Worm (Caenorhabditis elegans): ENCODE data around the gene nemp-1.

Gene nemp-1

ce11 chrIII:491090-491597 is 19.0 kb downstream of the nemp-1 start, which contains the start of gene unc-45 (continued):
- no peak for TF ChIP-seq ceh-88 (GFP tag; IDR thresholded peaks at IDR 0.05)
- TF ChIP-seq Y116A8C.19 (tag; optimal IDR thresholded peaks at IDR 0.05; ENCODE audit: borderline replicate concordance): no peak
- TF ChIP-seq nhr-84 (tag; optimal IDR thresholded peaks at IDR 0.05): no peak
- TF ChIP-seq efl-3 (GFP tag; optimal IDR thresholded peaks at IDR 0.05): no peak
- peak; percentile 68 for TF ChIP-seq snu-23 (GFP tag; optimal IDR thresholded peaks at IDR 0.05)
- no peak for TF ChIP-seq ces-1 (GFP tag; optimal IDR thresholded peaks at IDR 0.05)
- no peak for TF ChIP-seq nhr-12 (tag; optimal IDR thresholded peaks at IDR 0.05)
- TF ChIP-seq alr-1 (tag; optimal IDR thresholded peaks at IDR 0.05; ENCODE audit: borderline replicate concordance): no peak
- TF ChIP-seq mep-1 (tag; optimal IDR thresholded peaks at IDR 0.05): peak; percentile 58
- TF ChIP-seq ets-5 (GFP tag; IDR thresholded peaks at IDR 0.05): no peak
- no peak for TF ChIP-seq ztf-4 (tag; optimal IDR thresholded peaks at IDR 0.05)
- TF ChIP-seq nhr-28 (tag; optimal IDR thresholded peaks at IDR 0.05): no peak
- TF ChIP-seq jun-1 (tag; optimal IDR thresholded peaks at IDR 0.05): peak; percentile 18
- no peak for TF ChIP-seq mef-2 (tag; optimal IDR thresholded peaks at IDR 0.05)
- TF ChIP-seq lin-13 (GFP tag; optimal IDR thresholded peaks at IDR 0.05): peak; percentile 63
- peak; percentile 21 for TF ChIP-seq nhr-237 (tag; optimal IDR thresholded peaks at IDR 0.05)
- no peak for TF ChIP-seq sptf-1 (tag; optimal IDR thresholded peaks at IDR 0.05)
- TF ChIP-seq C34B4.2 (tag; optimal IDR thresholded peaks at IDR 0.05): no peak
- no peak for TF ChIP-seq egl-13 (tag; optimal IDR thresholded peaks at IDR 0.05)
- TF ChIP-seq fkh-10 (GFP tag; optimal IDR thresholded peaks at IDR 0.05): no peak
- TF ChIP-seq pag-3 (tag; optimal IDR thresholded peaks at IDR 0.05; ENCODE audit: borderline replicate concordance, insufficient read depth): no peak
- peak; percentile 63 for TF ChIP-seq nhr-47 (tag; optimal IDR thresholded peaks at IDR 0.05)
- TF ChIP-seq blmp-1 (tag; optimal IDR thresholded peaks at IDR 0.05): peak; percentile 60
- TF ChIP-seq fkh-8 (tag; optimal IDR thresholded peaks at IDR 0.05): peak; percentile 28
- TF ChIP-seq vab-15 (tag; optimal IDR thresholded peaks at IDR 0.05): no peak
- no peak for TF ChIP-seq C04F5.9 (tag; optimal IDR thresholded peaks at IDR 0.05)
- TF ChIP-seq pqm-1 (tag; optimal IDR thresholded peaks at IDR 0.05): no peak
- no peak for TF ChIP-seq unc-30 (tag; optimal IDR thresholded peaks at IDR 0.05)
- TF ChIP-seq unc-130 (tag; optimal IDR thresholded peaks at IDR 0.05): no peak
- TF ChIP-seq sup-37 (GFP tag; optimal IDR thresholded peaks at IDR 0.05): no peak
- TF ChIP-seq swsn-7 (tag; optimal IDR thresholded peaks at IDR 0.05): peak; percentile 53
- TF ChIP-seq hpl-2 (GFP tag; optimal IDR thresholded peaks at IDR 0.05): no peak
- TF ChIP-seq ceh-82 (tag; optimal IDR thresholded peaks at IDR 0.05): peak; percentile 38 to 73 (median 64)
- TF ChIP-seq elt-2 (tag; optimal IDR thresholded peaks at IDR 0.05): no peak
- peak; percentile 94 to 96 for TF ChIP-seq lin-35 (GFP tag; optimal IDR thresholded peaks at IDR 0.05)
- TF ChIP-seq unc-86 (tag; optimal IDR thresholded peaks at IDR 0.05): no peak
- no peak for TF ChIP-seq lir-3 (tag; optimal IDR thresholded peaks at IDR 0.05; ENCODE audit: poor library complexity)
- peak; percentile 32 for TF ChIP-seq C16A3.4 (tag; optimal IDR thresholded peaks at IDR 0.05)
- no peak for TF ChIP-seq dsc-1 (tag; optimal IDR thresholded peaks at IDR 0.05)
- TF ChIP-seq zag-1 (tag; optimal IDR thresholded peaks at IDR 0.05): no peak
- TF ChIP-seq dpl-1 (GFP tag; optimal IDR thresholded peaks at IDR 0.05): peak; percentile 91 to 94 (median 92)
- no peak for TF ChIP-seq nhr-85 (tag)
- TF ChIP-seq mab-9 (GFP tag; IDR thresholded peaks at IDR 0.05): no peak

ce11 chrIII:502583-502982 is 30.5 kb downstream of the nemp-1 start:
- TF ChIP-seq hlh-17 (GFP tag; optimal IDR thresholded peaks at IDR 0.05; ENCODE audit: borderline replicate concordance) (no peak), efl-3 (GFP tag; optimal IDR thresholded peaks at IDR 0.05) (no peak), mab-9 (GFP tag; IDR thresholded peaks at IDR 0.05) (0 out of 2 replicates have a peak, but pooled peaks have one; percentile 9), fkh-10 (GFP tag; optimal IDR thresholded peaks at IDR 0.05) (peak; percentile 39), pax-3 (tag; optimal IDR thresholded peaks at IDR 0.05) (peak; percentile 61), nhr-85 (tag) (peak; percentile 68), grh-1 (GFP tag; IDR thresholded peaks at IDR 0.05) (0 out of 2 replicates have a peak, but pooled peaks have one; percentile 10), tlp-1 (tag; optimal IDR thresholded peaks at IDR 0.05) (no peak), aly-2 (tag; optimal IDR thresholded peaks at IDR 0.05) (peak; percentile 66), elt-2 (tag; optimal IDR thresholded peaks at IDR 0.05) (peak; percentile 48), swsn-7 (tag; optimal IDR thresholded peaks at IDR 0.05) (peak; percentile 79), zip-4 (GFP tag; optimal IDR thresholded peaks at IDR 0.05) (no peak), hpl-2 (GFP tag; optimal IDR thresholded peaks at IDR 0.05) (peak; percentile 3), snpc-4 (tag; optimal IDR thresholded peaks at IDR 0.05) (peak; percentile 8), ama-1 (optimal IDR thresholded peaks at IDR 0.05) (no peak), mdl-1 (tag; optimal IDR thresholded peaks at IDR 0.05) (peak in 1 of 2 experiments; percentile 73), ceh-8 (GFP tag; optimal IDR thresholded peaks at IDR 0.05) (peak; percentile 41), isw-1 (GFP tag; IDR thresholded peaks at IDR 0.05) (peak; percentile 20; the same call in 1 of the 2 replicates)

Data from whole organism, L1 larva.